Fruit fly (Drosophila melanogaster): Measurements from ENCODE around the gene CG43085.

Gene CG43085

DNA sequence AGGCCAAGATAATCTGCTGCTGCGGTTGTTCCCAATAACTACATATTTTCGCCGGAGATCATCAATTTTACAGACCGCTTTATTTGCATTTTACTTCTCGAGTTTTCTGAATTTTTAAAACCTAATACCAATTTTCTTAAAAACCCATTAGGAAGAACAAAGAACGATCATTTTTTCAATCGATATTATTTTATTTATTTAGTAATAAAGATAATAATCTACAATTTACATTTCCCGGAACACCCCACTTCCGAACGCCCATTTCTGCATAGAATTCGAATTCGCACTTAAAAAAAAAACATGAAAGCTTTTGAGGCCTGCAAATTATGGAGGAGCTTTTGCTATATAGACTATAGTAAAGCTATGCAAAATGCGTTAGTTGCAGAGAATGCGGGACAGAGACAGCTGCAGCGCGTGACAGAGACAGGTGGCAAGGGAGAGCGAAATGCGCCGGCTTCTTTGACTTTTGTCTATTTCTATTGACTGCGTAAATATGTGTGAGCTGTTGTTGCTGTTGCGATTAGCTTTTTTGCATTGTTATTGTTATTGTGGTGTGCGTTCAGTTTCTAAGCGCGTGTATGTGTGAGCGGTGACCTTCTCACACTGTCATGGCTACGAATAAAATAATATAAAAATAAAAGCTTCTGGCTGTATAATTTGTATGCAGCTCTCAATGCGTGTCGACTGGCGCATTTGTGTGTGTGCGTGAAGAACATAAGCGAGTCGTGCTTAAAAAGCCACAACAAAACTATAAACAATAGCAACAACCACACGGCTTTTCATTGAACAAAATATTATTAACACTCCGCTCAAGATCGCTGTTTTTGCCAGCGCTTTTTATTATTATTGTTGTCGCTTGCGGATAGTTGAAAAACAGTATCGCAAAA, 42.8 kb downstream of the CG43085 start (continued):
- TF ChIP-seq CG9139 (GFP tag; optimal IDR thresholded peaks at IDR 0.05) (no peak), CG15336 (GFP tag; IDR thresholded peaks at IDR 0.05) (peak; percentile 32; the same call in 1 of the 2 replicates), Eip93F (GFP tag; optimal IDR thresholded peaks at IDR 0.05) (no peak), pdm3 (GFP tag; optimal IDR thresholded peaks at IDR 0.05) (peak; percentile 23), CG1621 (tag; optimal IDR thresholded peaks at IDR 0.05) (no peak), CG8319 (GFP tag; optimal IDR thresholded peaks at IDR 0.05) (no peak), Gug (GFP tag; IDR thresholded peaks at IDR 0.05) (no peak), Hr4 (GFP tag; optimal IDR thresholded peaks at IDR 0.05) (peak; percentile 21), Lpt (GFP tag; optimal IDR thresholded peaks at IDR 0.05) (no peak), dac (GFP tag; optimal IDR thresholded peaks at IDR 0.05) (no peak), Hr39 (GFP tag; optimal IDR thresholded peaks at IDR 0.05) (no peak), Blimp-1 (GFP tag; optimal IDR thresholded peaks at IDR 0.05) (no peak), CG11294 (GFP tag; IDR thresholded peaks at IDR 0.05) (peak; percentile 18; the same call in 1 of the 2 replicates), CG34406 (GFP tag; optimal IDR thresholded peaks at IDR 0.05) (no peak), cyc (GFP tag; optimal IDR thresholded peaks at IDR 0.05) (no peak), acj6 (GFP tag; optimal IDR thresholded peaks at IDR 0.05) (peak; percentile 29), CG6276 (GFP tag; optimal IDR thresholded peaks at IDR 0.05) (no peak), vri (GFP tag; optimal IDR thresholded peaks at IDR 0.05) (no peak), CG32006 (GFP tag; optimal IDR thresholded peaks at IDR 0.05) (peak; percentile 56), OdsH (GFP tag; optimal IDR thresholded peaks at IDR 0.05) (peak; percentile 51), topi (GFP tag; optimal IDR thresholded peaks at IDR 0.05) (no peak)

dm6 chr3L:17596897-17597296, 49.6 kb downstream of the CG43085 start:
- TF ChIP-seq Eip78C (GFP tag): peak; percentile 3
- peak; percentile 38 for TF ChIP-seq fkh (GFP tag; optimal IDR thresholded peaks at IDR 0.05)
- peak; percentile 30 for TF ChIP-seq Lpt (GFP tag; optimal IDR thresholded peaks at IDR 0.05)
- TF ChIP-seq Ets21C (GFP tag; optimal IDR thresholded peaks at IDR 0.05): no peak
- TF ChIP-seq cyc (GFP tag; optimal IDR thresholded peaks at IDR 0.05): peak; percentile 29

DNA sequence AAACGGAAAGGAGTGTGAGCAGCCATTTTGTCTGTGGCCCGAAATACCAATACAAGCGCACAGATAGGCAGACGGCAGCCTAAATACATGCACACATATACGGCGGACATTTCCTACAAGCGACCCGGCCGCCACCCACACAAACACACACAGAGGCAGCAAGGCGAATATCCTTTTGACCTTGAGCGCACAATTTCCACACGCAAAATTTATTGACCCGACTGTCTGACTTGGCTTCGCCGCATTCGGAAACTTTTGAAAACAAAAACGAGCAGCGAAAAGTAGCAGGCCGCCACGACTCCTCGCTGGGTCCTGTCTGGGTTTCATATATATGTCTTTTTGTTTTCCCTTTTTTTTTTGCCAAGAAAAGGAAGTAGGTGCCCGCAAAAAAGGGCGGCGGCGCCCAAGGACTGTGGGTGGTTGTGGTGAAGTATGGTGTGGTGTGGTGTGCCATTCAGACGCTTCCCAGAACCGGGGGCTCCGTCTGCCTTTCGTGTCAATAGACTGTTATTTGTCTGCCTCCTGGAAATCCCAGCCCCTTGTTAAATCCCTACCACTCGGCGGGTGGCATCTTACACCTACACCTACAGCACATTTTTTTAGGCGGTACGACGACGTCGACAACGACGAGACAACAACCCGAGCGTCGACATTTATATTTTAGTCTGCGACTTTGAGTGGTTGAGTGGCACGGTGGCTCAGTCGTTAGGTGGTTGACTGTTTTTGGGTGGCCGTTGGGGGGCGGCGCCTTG, 50.6 kb downstream of the CG43085 start:
- TF ChIP-seq Hr38 (GFP tag; optimal IDR thresholded peaks at IDR 0.05) (no peak), CG11762 (GFP tag; optimal IDR thresholded peaks at IDR 0.05; ENCODE audit: insufficient read depth) (no peak), CG8632 (GFP tag; optimal IDR thresholded peaks at IDR 0.05) (no peak), svp (GFP tag) (no peak), Sox102F (GFP tag; optimal IDR thresholded peaks at IDR 0.05) (no peak), Sox14 (GFP tag; optimal IDR thresholded peaks at IDR 0.05) (no peak), CG15336 (GFP tag; IDR thresholded peaks at IDR 0.05) (no peak), Gug (GFP tag; IDR thresholded peaks at IDR 0.05) (no peak), Ets21C (GFP tag; optimal IDR thresholded peaks at IDR 0.05) (no peak), lz (GFP tag; optimal IDR thresholded peaks at IDR 0.05) (no peak), ss (GFP tag; optimal IDR thresholded peaks at IDR 0.05) (no peak), esn (GFP tag; optimal IDR thresholded peaks at IDR 0.05) (no peak), topi (GFP tag; optimal IDR thresholded peaks at IDR 0.05) (no peak), acj6 (GFP tag; optimal IDR thresholded peaks at IDR 0.05) (no peak)
